Fruit fly (Drosophila melanogaster): ENCODE results near the gene CG33725.

The CG33725 gene

DNA sequence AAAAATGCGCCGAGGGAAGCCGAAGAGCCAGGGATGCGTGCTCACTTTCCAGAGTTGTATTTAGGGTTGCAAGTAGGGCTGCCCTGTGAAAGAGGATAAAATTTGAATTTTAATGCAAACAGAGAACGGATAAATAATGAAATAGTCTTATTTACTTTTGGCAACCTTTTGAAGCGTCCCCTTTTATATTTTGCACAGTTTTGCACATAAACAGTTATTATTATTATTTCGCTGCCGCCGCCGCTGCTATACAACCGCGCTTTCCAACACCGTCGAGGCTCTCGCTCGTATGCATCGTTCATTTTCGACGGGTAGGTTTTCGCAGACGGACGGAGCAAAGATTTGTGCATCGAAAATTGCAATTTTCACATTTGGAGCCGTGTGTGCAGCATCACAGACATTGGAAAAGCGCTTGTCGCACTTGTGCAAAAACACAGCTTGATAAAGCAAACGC, 32.4 kb downstream of the CG33725 start, which contains the start of the genes sti and tral (continued):
- TF ChIP-seq CG4404 (GFP tag; IDR thresholded peaks at IDR 0.05) (peak; percentile 82), otp (GFP tag; IDR thresholded peaks at IDR 0.05) (peak; percentile 77; the same call in 1 of the 3 replicates), usp (GFP tag; optimal IDR thresholded peaks at IDR 0.05) (no peak), E2f2 (GFP tag; IDR thresholded peaks at IDR 0.05) (peak; percentile 99), B-H2 (GFP tag; optimal IDR thresholded peaks at IDR 0.05) (peak; percentile 92), twi (tag; optimal IDR thresholded peaks at IDR 0.05) (peak; percentile 69), CG5245 (GFP tag; optimal IDR thresholded peaks at IDR 0.05) (peak; percentile 86), Ptx1 (GFP tag; IDR thresholded peaks at IDR 0.05) (peak; percentile 90), sens (GFP tag) (peak; percentile 98), CG7745 (tag; optimal IDR thresholded peaks at IDR 0.05) (no peak), CG6654 (GFP tag; optimal IDR thresholded peaks at IDR 0.05) (peak; percentile 52), p53 (GFP tag; optimal IDR thresholded peaks at IDR 0.05) (peak; percentile 88), pum (GFP tag; optimal IDR thresholded peaks at IDR 0.05) (peak; percentile 95), ato (GFP tag; IDR thresholded peaks at IDR 0.05; ENCODE audit: partially characterized antibody) (no peak), CG4328 (GFP tag; optimal IDR thresholded peaks at IDR 0.05) (peak; percentile 91), toy (GFP tag; IDR thresholded peaks at IDR 0.05) (no peak), shn (GFP tag; optimal IDR thresholded peaks at IDR 0.05) (peak; percentile 92), nmo (GFP tag; optimal IDR thresholded peaks at IDR 0.05) (peak; percentile 88), CG6791 (GFP tag; IDR thresholded peaks at IDR 0.05; ENCODE audit: partially characterized antibody) (no peak), CG1602 (GFP tag; optimal IDR thresholded peaks at IDR 0.05) (peak; percentile 88), CG30020 (tag; optimal IDR thresholded peaks at IDR 0.05) (peak; percentile 75), CG1603 (tag; optimal IDR thresholded peaks at IDR 0.05) (peak; percentile 88), pita (GFP tag; optimal IDR thresholded peaks at IDR 0.05) (no peak), hth (optimal IDR thresholded peaks at IDR 0.05) (no peak), CG2116 (GFP tag; optimal IDR thresholded peaks at IDR 0.05) (peak; percentile 100), ash1 (GFP tag; optimal IDR thresholded peaks at IDR 0.05) (peak; percentile 39), zen2 (GFP tag; IDR thresholded peaks at IDR 0.05; ENCODE audit: partially characterized antibody) (no peak), sisA (GFP tag; IDR thresholded peaks at IDR 0.05) (peak; percentile 87), CG11723 (GFP tag; optimal IDR thresholded peaks at IDR 0.05) (peak; percentile 84), yki (optimal IDR thresholded peaks at IDR 0.05) (no peak), chm (GFP tag; IDR thresholded peaks at IDR 0.05) (peak; percentile 54; the same call in 1 of the 2 replicates), CG2889 (GFP tag; IDR thresholded peaks at IDR 0.05) (peak; percentile 78), CG2678 (tag; optimal IDR thresholded peaks at IDR 0.05) (peak; percentile 82), MTF-1 (GFP tag; optimal IDR thresholded peaks at IDR 0.05; ENCODE audit: borderline replicate concordance) (peak; percentile 4), Hr78 (GFP tag; optimal IDR thresholded peaks at IDR 0.05) (no peak), sob (GFP tag; IDR thresholded peaks at IDR 0.05) (peak; percentile 91), wdn (GFP tag; IDR thresholded peaks at IDR 0.05) (peak; percentile 64), Mes4 (GFP tag; optimal IDR thresholded peaks at IDR 0.05) (peak; percentile 86), CG8359 (GFP tag; optimal IDR thresholded peaks at IDR 0.05; ENCODE audit: borderline replicate concordance) (peak; percentile 59), Sry-δ (GFP tag; optimal IDR thresholded peaks at IDR 0.05) (peak; percentile 79), CG18619 (GFP tag; optimal IDR thresholded peaks at IDR 0.05) (peak; percentile 84), tup (GFP tag; optimal IDR thresholded peaks at IDR 0.05) (peak; percentile 91), ac (GFP tag; optimal IDR thresholded peaks at IDR 0.05) (peak; percentile 16), ind (GFP tag; optimal IDR thresholded peaks at IDR 0.05) (peak; percentile 91), Oli (tag; optimal IDR thresholded peaks at IDR 0.05) (peak; percentile 55), CG2120 (GFP tag; optimal IDR thresholded peaks at IDR 0.05) (peak; percentile 97), NC2β (GFP tag; optimal IDR thresholded peaks at IDR 0.05) (peak; percentile 94), Dp (GFP tag; optimal IDR thresholded peaks at IDR 0.05) (peak; percentile 96), row (GFP tag; IDR thresholded peaks at IDR 0.05) (peak; percentile 88), unc-4 (GFP tag; IDR thresholded peaks at IDR 0.05; ENCODE audit: partially characterized antibody) (peak; percentile 21; the same call in 1 of the 2 replicates), Aef1 (GFP tag; IDR thresholded peaks at IDR 0.05) (peak; percentile 84)
